Worm (Caenorhabditis elegans): ENCODE data around the gene ptd-2.
A peak's percentile ranks its signal among the peaks of the same experiment; 100 is the strongest.

The ptd-2 gene

DNA sequence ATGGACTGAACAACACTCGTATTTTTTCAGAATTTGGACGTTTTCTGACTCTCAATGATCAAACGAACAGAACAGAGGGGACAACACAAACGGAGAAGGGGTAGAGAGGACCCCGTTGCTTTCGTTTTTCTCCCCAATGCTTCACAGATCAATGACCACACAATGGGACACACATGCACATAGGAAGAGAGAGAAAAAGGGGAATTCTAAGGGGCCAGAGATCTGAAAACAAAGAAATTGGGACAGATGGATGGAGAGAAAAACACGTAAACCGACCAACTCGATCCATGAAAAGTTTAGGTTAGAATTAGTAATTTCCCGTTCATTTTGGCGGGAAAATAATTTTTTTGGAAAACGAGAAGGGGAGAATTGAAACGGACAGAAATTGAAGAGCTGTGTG is 20.4 kb downstream of the ptd-2 start:
- no peak for TF ChIP-seq W03F9.2 (tag; optimal IDR thresholded peaks at IDR 0.05)

DNA sequence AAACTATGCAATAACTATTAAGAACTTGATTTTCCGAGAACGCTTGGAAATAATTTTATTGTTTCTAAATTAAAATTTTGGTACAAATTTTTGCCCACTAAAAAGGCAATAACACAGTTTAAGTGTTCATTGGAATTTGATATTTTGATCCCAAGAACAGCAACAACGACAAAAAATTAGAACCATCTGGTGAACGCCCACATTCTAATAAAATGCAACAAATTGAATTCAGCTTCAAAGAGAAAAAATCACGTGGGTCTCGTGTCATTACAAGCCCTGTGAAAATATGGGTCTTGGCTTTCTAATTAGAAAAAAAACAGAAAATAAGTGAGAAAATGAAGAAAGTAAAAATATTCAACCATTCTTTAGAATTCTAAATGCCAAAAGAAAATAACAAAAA is 21.8 kb downstream of the ptd-2 start:
- TF ChIP-seq dao-5 (tag; optimal IDR thresholded peaks at IDR 0.05) (no peak), W03F9.2 (tag; optimal IDR thresholded peaks at IDR 0.05) (no peak), him-1 (tag; optimal IDR thresholded peaks at IDR 0.05) (no peak)

DNA sequence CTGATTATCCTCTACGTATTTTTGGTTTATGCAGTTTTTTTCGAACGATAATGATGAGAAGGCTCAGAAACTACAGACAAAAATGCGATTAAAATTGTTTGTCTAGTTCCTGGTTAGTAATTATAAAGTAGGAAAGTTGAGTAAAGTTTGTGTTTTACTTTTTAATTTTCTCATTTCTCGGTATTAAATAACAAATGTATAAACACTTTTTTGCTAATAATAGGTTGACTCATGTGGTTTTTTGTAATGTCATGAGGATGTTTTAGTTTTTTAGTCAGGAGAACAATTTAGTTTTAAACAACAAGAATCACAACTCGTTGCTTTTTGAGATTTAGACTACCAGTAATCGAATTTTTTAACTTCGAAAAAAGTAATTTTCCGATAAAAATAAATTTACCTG is 22.6 kb downstream of the ptd-2 start:
- TF ChIP-seq him-1 (tag; optimal IDR thresholded peaks at IDR 0.05) (no peak), W03F9.2 (tag; optimal IDR thresholded peaks at IDR 0.05) (no peak), dao-5 (tag; optimal IDR thresholded peaks at IDR 0.05) (no peak)

DNA sequence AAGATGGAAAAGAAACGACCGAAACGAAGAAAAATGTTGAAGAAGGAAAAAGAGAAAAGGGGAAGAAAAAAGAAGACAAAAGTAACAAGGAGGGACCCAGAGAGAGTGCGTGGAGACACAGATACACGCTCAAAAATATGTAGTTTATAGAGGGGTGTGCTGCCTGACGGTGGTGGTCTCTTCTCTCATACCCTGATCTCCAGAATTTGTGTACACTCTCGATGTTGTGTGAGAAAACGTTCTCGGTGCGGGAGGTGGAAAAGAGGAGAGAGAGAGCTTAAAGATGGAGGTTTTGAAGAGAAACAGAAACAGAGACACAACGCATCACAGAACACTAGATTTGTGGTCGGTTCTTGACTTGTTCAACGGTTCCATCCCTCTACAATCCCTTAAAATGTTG is 23.6 kb downstream of the ptd-2 start:
- TF ChIP-seq him-1 (tag; optimal IDR thresholded peaks at IDR 0.05): peak; percentile 55
- TF ChIP-seq W03F9.2 (tag; optimal IDR thresholded peaks at IDR 0.05): no peak
- no peak for TF ChIP-seq dao-5 (tag; optimal IDR thresholded peaks at IDR 0.05)

DNA sequence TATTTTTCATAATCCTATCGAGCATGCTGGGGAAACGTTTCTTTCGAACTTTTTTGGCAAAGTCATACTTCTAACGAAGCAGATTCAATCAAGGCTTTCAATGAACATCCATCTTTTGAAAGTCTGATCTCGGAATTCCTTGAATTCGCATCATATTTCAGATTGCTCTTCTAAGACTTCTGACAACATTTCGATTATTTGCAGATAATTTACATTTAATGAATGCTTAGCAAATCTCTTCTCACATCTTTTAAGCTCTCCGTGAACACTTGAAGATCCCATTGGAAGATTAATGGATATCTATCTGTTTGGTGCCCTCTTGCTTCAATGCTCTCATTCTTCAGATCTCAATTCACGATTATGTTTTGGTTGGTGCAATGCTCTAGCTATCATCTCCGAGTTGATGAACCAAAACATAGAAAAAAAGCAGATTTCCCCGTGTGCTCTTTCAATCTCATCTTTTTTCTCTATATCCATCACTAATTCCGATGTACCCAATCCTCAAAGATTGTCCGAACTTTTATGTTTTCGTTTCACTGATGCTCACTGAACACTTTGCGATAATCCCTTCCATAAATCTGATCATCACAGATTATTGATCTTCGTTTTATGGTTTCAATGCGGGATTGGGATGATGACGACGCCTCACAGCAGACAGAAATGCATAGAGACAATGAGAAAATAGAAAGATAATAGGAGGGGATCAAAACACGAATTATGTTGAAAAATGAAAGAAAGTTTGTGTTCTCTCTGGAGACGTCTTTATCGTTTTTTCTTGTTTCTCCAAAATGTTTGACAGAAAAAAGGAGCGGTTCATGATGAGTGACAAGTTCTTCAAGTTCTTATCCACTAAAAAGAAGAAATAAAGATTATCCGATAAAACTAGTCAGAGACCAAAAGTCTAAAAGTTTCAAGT is 24.4 kb downstream of the ptd-2 start:
- no peak for TF ChIP-seq W03F9.2 (tag; optimal IDR thresholded peaks at IDR 0.05)
- no peak for TF ChIP-seq dao-5 (tag; optimal IDR thresholded peaks at IDR 0.05)
- no peak for TF ChIP-seq him-1 (tag; optimal IDR thresholded peaks at IDR 0.05)

DNA sequence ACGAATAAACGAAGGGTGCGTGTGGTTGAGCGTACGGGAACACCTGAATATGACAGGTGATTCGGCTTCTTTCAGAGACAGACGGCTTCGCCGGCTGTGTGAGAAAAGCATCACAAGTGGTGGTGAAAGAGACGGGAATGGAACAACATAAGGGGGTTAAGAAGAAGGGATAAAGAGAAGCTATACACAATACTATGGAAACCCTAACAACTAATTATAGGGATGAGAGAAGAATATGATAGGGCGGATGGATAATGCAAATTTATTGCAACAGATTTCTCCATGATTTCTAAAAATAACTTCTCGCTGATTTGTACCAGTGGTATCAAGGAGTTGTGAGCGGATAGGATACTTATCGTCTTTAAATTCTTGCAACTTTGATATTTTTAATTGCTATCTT is 32.1 kb downstream of the ptd-2 start, which contains the start of gene hlh-10:
Gene hlh-10 (minus strand): TSS at position 101 of the 400 bp plus-strand sequence.
- no peak for TF ChIP-seq dao-5 (tag; optimal IDR thresholded peaks at IDR 0.05)
- TF ChIP-seq W03F9.2 (tag; optimal IDR thresholded peaks at IDR 0.05): no peak
- no peak for TF ChIP-seq him-1 (tag; optimal IDR thresholded peaks at IDR 0.05)

DNA sequence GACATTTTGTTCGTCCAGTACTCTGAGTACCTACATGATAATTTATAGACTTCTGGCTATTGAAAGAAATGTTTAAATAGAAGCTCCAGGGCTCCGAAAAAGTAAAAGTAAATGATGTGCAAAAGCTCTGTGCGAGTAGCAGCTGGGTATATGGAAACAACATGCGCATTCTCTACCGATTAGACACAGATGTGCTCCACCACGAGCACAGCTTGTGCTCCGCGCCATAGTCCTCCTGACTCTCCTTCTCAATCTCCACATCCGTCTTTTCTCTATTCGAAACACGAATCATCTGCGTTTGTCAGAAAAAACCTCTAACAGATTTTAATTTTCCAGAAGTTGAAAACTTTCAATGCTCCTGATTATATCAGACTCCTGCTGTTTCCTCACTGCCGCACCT is 33.4 kb downstream of the ptd-2 start:
- TF ChIP-seq him-1 (tag; optimal IDR thresholded peaks at IDR 0.05): no peak
- TF ChIP-seq W03F9.2 (tag; optimal IDR thresholded peaks at IDR 0.05): no peak

DNA sequence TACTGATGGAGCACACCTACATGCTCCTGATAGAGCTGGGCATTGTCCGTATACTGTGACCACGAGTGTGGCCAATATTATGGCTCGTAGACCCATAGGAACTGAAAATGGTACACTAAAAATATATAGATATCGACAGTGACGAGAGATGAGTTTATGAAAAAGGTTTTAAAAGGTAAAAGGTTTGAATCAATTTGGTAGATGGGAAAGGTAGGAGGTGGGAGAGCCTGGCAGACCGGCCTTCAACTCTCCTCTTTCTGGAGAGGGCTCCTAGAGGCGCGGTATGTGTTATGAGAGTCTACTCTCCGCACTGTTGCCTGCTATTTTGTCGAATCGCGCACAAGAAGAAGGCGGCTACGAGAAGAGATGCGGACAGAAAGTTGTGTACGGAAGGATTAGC is 37.4 kb downstream of the ptd-2 start, which contains the start of gene lron-2:
Gene lron-2 (minus strand): TSS at position 101 of the 400 bp plus-strand sequence.
- TF ChIP-seq dao-5 (tag; optimal IDR thresholded peaks at IDR 0.05) (no peak), him-1 (tag; optimal IDR thresholded peaks at IDR 0.05) (no peak), W03F9.2 (tag; optimal IDR thresholded peaks at IDR 0.05) (no peak)

DNA sequence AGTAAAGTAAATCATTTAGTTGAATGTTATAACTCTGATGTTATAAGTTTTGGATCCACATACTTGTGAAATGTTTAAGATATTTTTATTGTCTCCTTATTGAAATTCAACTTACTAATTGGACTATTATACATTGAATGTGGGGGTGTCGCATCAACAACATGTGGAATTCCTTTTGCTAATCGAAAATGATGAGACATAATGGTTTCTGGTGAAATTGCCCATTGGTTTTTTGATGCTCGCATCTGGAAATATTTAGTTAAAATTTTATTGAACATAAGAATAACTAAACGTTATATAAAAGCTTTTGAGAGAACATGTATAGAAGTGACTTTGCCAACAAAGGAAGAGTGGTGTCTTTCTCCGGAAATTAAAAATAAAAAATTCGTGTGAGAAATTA is 41.9 kb downstream of the ptd-2 start, which contains the start of gene ZK682.7:
Gene ZK682.7 (minus strand): TSS at position 247 of the 400 bp plus-strand sequence.
- TF ChIP-seq W03F9.2 (tag; optimal IDR thresholded peaks at IDR 0.05) (no peak), him-1 (tag; optimal IDR thresholded peaks at IDR 0.05) (no peak), dao-5 (tag; optimal IDR thresholded peaks at IDR 0.05) (no peak)

DNA sequence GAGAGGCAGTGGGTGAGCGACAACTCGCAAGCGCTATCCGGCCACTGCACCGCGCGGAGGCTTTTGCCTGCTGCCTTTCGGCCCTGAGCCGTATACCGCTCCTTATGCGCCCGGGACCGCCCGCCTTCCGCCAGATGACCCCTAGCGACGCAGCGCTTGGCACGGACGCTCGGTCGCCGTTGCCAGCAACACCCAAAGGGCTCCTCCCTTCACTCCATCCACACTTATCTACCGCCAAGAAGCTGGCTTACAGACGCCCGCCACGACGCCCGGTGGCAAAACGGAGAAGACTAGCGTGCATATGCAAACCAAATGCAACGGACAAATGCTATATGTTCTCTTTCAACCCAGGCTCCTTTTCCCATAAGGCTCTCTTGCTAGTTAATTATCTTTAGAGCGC is 43.3 kb downstream of the ptd-2 start:
- no peak for TF ChIP-seq W03F9.2 (tag; optimal IDR thresholded peaks at IDR 0.05)
- TF ChIP-seq dao-5 (tag; optimal IDR thresholded peaks at IDR 0.05): no peak
- no peak for TF ChIP-seq him-1 (tag; optimal IDR thresholded peaks at IDR 0.05)

DNA sequence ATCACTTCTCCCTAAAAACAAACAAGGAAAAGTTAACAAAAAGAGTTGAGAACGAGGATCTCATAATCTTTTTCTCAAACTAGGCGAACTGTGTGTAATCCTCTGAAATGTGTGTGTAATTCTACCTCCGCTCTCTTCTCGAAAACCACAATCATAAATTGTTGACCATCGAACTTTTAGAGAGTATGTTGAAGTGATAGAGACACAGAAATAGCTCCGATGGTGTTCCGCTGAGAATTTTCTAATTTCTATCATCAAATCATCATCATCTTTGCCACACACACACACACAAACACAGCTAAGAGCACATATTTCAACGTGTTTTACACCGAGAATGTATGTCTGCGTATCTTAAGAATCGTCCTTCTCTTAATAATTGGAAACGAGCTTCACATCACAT is 45.5 kb downstream of the ptd-2 start:
- TF ChIP-seq dao-5 (tag; optimal IDR thresholded peaks at IDR 0.05): no peak
- no peak for TF ChIP-seq him-1 (tag; optimal IDR thresholded peaks at IDR 0.05)
- TF ChIP-seq W03F9.2 (tag; optimal IDR thresholded peaks at IDR 0.05): no peak

DNA sequence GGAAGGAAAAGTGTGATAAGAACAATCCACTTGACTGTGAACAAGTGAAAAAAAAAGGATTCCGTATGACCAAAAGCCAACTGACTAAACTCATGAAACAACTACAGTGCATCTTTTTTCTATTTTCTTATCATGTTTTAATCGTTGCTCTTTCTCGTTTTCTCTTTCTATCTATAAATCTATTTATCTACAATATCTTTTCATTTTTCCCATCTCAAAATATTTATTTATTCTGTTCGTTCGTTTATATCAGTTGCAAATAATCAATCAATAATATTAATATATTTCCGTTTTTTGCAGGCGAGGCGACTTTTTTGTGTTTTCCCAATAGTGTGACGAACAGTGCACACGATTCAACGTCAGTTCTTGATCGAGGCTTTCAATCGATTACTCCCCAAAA is 47.3 kb downstream of the ptd-2 start, which contains the start of gene F44A2.5:
Gene F44A2.5 (plus strand): TSS at position 301 of the 400 bp plus-strand sequence.
- no peak for TF ChIP-seq him-1 (tag; optimal IDR thresholded peaks at IDR 0.05)
- TF ChIP-seq dao-5 (tag; optimal IDR thresholded peaks at IDR 0.05): no peak
- no peak for TF ChIP-seq W03F9.2 (tag; optimal IDR thresholded peaks at IDR 0.05)

DNA sequence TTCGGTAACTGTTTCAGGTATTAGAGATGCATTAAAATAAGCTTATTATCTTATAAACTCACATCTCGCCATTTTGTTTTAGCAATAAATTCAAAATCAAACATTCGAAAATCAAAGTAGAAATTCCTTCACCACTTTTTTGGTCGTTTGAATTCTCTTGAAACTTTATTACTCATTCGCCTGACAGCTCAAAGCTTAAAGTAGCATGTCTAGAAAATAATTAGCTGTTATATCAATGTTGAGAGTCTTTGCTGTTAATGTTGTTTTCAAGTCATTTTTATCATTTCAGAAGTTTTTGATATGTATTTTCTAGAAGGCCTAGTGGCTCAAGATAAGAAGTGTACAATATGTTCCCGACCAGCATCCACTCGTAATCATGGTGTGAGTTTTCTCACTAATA is 53.0 kb downstream of the ptd-2 start, which contains the start of gene nhr-39:
Gene nhr-39 (plus strand): TSS at position 301 of the 400 bp plus-strand sequence.
- TF ChIP-seq dao-5 (tag; optimal IDR thresholded peaks at IDR 0.05): no peak

Measured in whole organism, L4/young adult.